Fruit fly (Drosophila melanogaster) S2 (cell line): ENCODE measurements around the gene bgm.

Experiments used
- CG8478 ChIP-seq: fragments of >200 bp; optimal IDR thresholded peaks from 2 replicates; lab custom pipeline; 2018
- CTCF ChIP-seq, 2 experiments: fragments of >200 bp; optimal IDR thresholded peaks; 2 replicates each; lab custom pipeline; 2018

dm6 chr2L:13969876-13970275, 42.9 kb upstream of the bgm start, which contains the start of the genes NimB4 and NimB5:
- no peak for TF ChIP-seq CTCF (optimal IDR thresholded peaks at IDR 0.05; lab: Kevin White, UChicago)
- no peak for TF ChIP-seq CG8478 (lab: Kevin White, UChicago)
